In the genomic region with DNA sequence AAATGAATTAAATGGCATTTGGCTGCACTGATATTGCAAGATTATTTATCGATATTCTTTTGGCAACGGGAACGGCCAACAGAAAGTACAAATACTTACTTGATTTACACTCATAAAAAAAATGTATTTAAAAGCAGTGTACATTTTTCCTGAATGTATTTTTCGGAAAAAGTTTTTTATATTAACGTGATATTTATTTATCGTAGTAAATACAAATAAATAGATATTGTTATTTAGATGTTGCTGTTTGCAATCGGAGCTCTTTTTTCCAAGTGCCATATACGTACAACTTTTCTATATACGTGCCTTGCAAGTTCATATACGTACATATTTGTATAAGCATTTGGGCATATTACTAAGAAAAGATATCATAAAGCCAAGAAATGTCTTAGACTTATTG, we compare ENCODE assay signal across 3 fruit fly cellular contexts.
TF ChIP-seq lines count a peak whose summit lies in the region.

No protein-coding gene starts in this region.

- TF ChIP-seq CTCF in whole organism, embryonic (GFP tag; optimal IDR thresholded peaks at IDR 0.05; lab: Kevin White, UChicago) = no peak

TF ChIP-seq in whole organism, embryonic, 481 proteins besides CTCF, POLR2A, EP300 and RAD21:
- TF ChIP-seq lab (GFP tag; optimal IDR thresholded peaks at IDR 0.05; lab: Kevin White, UChicago) (peak; percentile 4), CG18476 (GFP tag; optimal IDR thresholded peaks at IDR 0.05; lab: Kevin White, UChicago) (no peak), CG11093 (GFP tag; IDR thresholded peaks at IDR 0.05; lab: Robert Waterston, UW) (no peak), sim (GFP tag; IDR thresholded peaks at IDR 0.05; lab: Robert Waterston, UW) (no peak), CG12155 (GFP tag; optimal IDR thresholded peaks at IDR 0.05; lab: Kevin White, UChicago) (no peak), h (optimal IDR thresholded peaks at IDR 0.05; lab: Kevin White, UChicago) (no peak), Rfx (GFP tag; IDR thresholded peaks at IDR 0.05; lab: Robert Waterston, UW) (no peak), bigmax (GFP tag; optimal IDR thresholded peaks at IDR 0.05; lab: Kevin White, UChicago) (no peak), ase (GFP tag; IDR thresholded peaks at IDR 0.05; lab: Robert Waterston, UW) (no peak), CG31365 (tag; optimal IDR thresholded peaks at IDR 0.05; lab: Kevin White, UChicago) (no peak), gcm (GFP tag; optimal IDR thresholded peaks at IDR 0.05; lab: Kevin White, UChicago) (no peak), CG1832 (GFP tag; optimal IDR thresholded peaks at IDR 0.05; lab: Kevin White, UChicago) (no peak), gem (tag; optimal IDR thresholded peaks at IDR 0.05; lab: Kevin White, UChicago) (peak; percentile 14), CG17359 (tag; optimal IDR thresholded peaks at IDR 0.05; lab: Kevin White, UChicago) (peak; percentile 17), lbe (GFP tag; optimal IDR thresholded peaks at IDR 0.05; lab: Kevin White, UChicago) (peak; percentile 5), Antp (GFP tag; optimal IDR thresholded peaks at IDR 0.05; lab: Kevin White, UChicago) (no peak), Atf-2 (GFP tag; optimal IDR thresholded peaks at IDR 0.05; lab: Kevin White, UChicago) (no peak), CG17829 (tag; optimal IDR thresholded peaks at IDR 0.05; lab: Kevin White, UChicago) (no peak), gro (GFP tag; optimal IDR thresholded peaks at IDR 0.05; lab: Kevin White, UChicago) (no peak), nmo (GFP tag; optimal IDR thresholded peaks at IDR 0.05; lab: Kevin White, UChicago) (no peak), Sry-δ (GFP tag; optimal IDR thresholded peaks at IDR 0.05; lab: Kevin White, UChicago) (no peak), Hr51 (GFP tag; optimal IDR thresholded peaks at IDR 0.05; lab: Kevin White, UChicago) (peak in 1 of 2 experiments; percentile 8), pan (optimal IDR thresholded peaks at IDR 0.05; lab: Kevin White, UChicago) (no peak), pan (GFP tag; optimal IDR thresholded peaks at IDR 0.05 in 1 of 2, IDR thresholded peaks at IDR 0.05 in 1 of 2) (peak in 1 of 2 experiments; percentile 54), abd-A (tag; optimal IDR thresholded peaks at IDR 0.05; lab: Kevin White, UChicago) (no peak), CG1602 (GFP tag; optimal IDR thresholded peaks at IDR 0.05; lab: Kevin White, UChicago) (no peak), sc (optimal IDR thresholded peaks at IDR 0.05; lab: Kevin White, UChicago) (no peak), sc (GFP tag; optimal IDR thresholded peaks at IDR 0.05; lab: Kevin White, UChicago) (no peak), knrl (GFP tag; IDR thresholded peaks at IDR 0.05; lab: Robert Waterston, UW; ENCODE audit: partially characterized antibody) (no peak), z (GFP tag; IDR thresholded peaks at IDR 0.05; lab: Robert Waterston, UW) (no peak)

TF ChIP-seq in whole organism, prepupa, 60 proteins besides CTCF, POLR2A, EP300 and RAD21:
- TF ChIP-seq CG10669 (GFP tag; optimal IDR thresholded peaks at IDR 0.05; lab: Kevin White, UChicago) (no peak), CG6276 (GFP tag; optimal IDR thresholded peaks at IDR 0.05; lab: Kevin White, UChicago) (no peak), cyc (GFP tag; optimal IDR thresholded peaks at IDR 0.05; lab: Kevin White, UChicago) (peak; percentile 21), fkh (GFP tag; optimal IDR thresholded peaks at IDR 0.05; lab: Kevin White, UChicago) (no peak), OdsH (GFP tag; optimal IDR thresholded peaks at IDR 0.05; lab: Kevin White, UChicago) (no peak), net (GFP tag; optimal IDR thresholded peaks at IDR 0.05; lab: Kevin White, UChicago) (no peak), CG6808 (GFP tag; optimal IDR thresholded peaks at IDR 0.05; lab: Kevin White, UChicago) (no peak), spab (GFP tag; optimal IDR thresholded peaks at IDR 0.05; lab: Kevin White, UChicago) (no peak), fd85E (GFP tag; optimal IDR thresholded peaks at IDR 0.05; lab: Kevin White, UChicago) (no peak), CG31627 (GFP tag; optimal IDR thresholded peaks at IDR 0.05; lab: Kevin White, UChicago) (no peak), svp (GFP tag; lab: Kevin White, UChicago) (peak; percentile 51), Met (GFP tag; optimal IDR thresholded peaks at IDR 0.05; lab: Kevin White, UChicago) (peak; percentile 31), CG3032 (tag; optimal IDR thresholded peaks at IDR 0.05; lab: Kevin White, UChicago) (no peak), CG7368 (GFP tag; optimal IDR thresholded peaks at IDR 0.05; lab: Kevin White, UChicago) (no peak), Eip75B (GFP tag; optimal IDR thresholded peaks at IDR 0.05; lab: Kevin White, UChicago) (no peak), topi (GFP tag; optimal IDR thresholded peaks at IDR 0.05; lab: Kevin White, UChicago) (peak; percentile 26), Eip93F (GFP tag; optimal IDR thresholded peaks at IDR 0.05; lab: Kevin White, UChicago) (no peak)

TF ChIP-seq in whole organism, wandering third instar larva, 38 proteins besides CTCF, POLR2A, EP300 and RAD21:
- TF ChIP-seq rgr (GFP tag; optimal IDR thresholded peaks at IDR 0.05; lab: Kevin White, UChicago) = peak; percentile 44
- no peak for TF ChIP-seq Hr78 (GFP tag; optimal IDR thresholded peaks at IDR 0.05; lab: Kevin White, UChicago)
- TF ChIP-seq OdsH (GFP tag; optimal IDR thresholded peaks at IDR 0.05; lab: Kevin White, UChicago) = peak; percentile 26
- peak; percentile 36 for TF ChIP-seq psq (GFP tag; optimal IDR thresholded peaks at IDR 0.05; lab: Kevin White, UChicago)
- TF ChIP-seq lola (GFP tag; optimal IDR thresholded peaks at IDR 0.05; lab: Kevin White, UChicago) = no peak
- peak; percentile 65 for TF ChIP-seq h (GFP tag; optimal IDR thresholded peaks at IDR 0.05; lab: Kevin White, UChicago)
- TF ChIP-seq fru (GFP tag; optimal IDR thresholded peaks at IDR 0.05; lab: Kevin White, UChicago) = peak; percentile 29
- TF ChIP-seq Hr83 (GFP tag; optimal IDR thresholded peaks at IDR 0.05; lab: Kevin White, UChicago; ENCODE audit: poor library complexity, severe bottlenecking) = no peak
- TF ChIP-seq Abd-B (GFP tag; optimal IDR thresholded peaks at IDR 0.05; lab: Kevin White, UChicago) = no peak
- no peak for TF ChIP-seq dsf (GFP tag; optimal IDR thresholded peaks at IDR 0.05; lab: Kevin White, UChicago; ENCODE audit: borderline replicate concordance)
- no peak for TF ChIP-seq Jra (GFP tag; optimal IDR thresholded peaks at IDR 0.05; lab: Kevin White, UChicago)
- no peak for TF ChIP-seq N (GFP tag; optimal IDR thresholded peaks at IDR 0.05; lab: Kevin White, UChicago)
- TF ChIP-seq brk (GFP tag; optimal IDR thresholded peaks at IDR 0.05; lab: Kevin White, UChicago) = no peak
- peak in 1 of 2 experiments; percentile 71 for TF ChIP-seq foxo (GFP tag; optimal IDR thresholded peaks at IDR 0.05; lab: Kevin White, UChicago)
- no peak for TF ChIP-seq Dfd (GFP tag; optimal IDR thresholded peaks at IDR 0.05; lab: Kevin White, UChicago)
- TF ChIP-seq GATAd (GFP tag; optimal IDR thresholded peaks at IDR 0.05; lab: Kevin White, UChicago) = no peak
- TF ChIP-seq tai (GFP tag; optimal IDR thresholded peaks at IDR 0.05; lab: Kevin White, UChicago) = no peak
- peak; percentile 5 for TF ChIP-seq dmrt93B (GFP tag; optimal IDR thresholded peaks at IDR 0.05; lab: Kevin White, UChicago)
- TF ChIP-seq Myc (optimal IDR thresholded peaks at IDR 0.05; lab: Kevin White, UChicago) = no peak
- peak; percentile 60 for TF ChIP-seq HLH106 (tag; optimal IDR thresholded peaks at IDR 0.05; lab: Kevin White, UChicago)
